Fruit fly (Drosophila melanogaster): ENCODE results near the gene CG5194.

CG5194 gene

DNA sequence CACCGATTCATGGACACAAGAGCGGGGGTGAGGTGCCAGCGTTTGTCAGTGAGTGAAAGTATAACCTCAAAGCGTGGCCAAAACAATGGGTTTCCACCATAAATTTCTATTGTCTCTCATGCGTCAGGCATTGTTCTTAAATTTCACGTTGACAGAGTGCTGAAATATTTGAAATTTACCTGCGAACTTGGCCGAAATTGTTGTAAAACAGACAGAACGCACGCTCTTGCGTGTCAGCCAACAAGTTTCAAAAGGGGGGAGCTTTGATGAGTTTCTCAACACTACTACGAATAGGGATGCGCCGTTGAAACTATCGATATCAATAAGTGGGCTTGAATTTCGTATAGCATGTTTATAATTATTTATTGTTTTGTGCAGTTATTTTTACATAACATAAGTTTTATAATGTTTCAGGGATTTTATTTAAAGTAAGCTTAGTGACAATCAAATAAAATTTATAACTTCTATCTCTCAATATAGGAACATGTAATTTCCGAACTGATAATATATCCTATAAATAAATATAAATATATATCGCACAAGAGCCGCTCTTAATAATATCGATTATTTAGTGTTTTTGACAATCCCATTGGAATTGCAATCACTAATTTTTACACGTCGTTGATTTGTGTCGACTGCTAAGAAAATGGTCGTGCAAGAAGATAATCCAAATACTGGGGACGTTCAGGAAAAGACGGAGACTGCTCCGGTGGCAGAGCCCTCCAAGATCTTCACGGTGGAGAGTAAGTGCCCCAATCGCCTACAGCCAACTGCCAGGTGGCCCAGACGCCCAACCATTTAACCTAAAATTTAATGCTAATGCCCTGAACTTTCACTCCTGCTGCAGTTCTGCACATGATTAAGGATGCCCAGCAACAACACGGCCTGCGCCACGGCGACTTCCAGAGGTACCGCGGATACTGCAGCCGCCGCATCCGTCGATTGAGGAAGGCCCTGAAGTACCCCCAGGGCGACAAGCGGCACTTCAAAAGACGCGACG lies 34.9 kb downstream of the CG5194 start, which contains the start of the genes pix and Srp68 (continued):
- TF ChIP-seq sna (GFP tag; IDR thresholded peaks at IDR 0.05; ENCODE audit: partially characterized antibody): peak; percentile 75
- TF ChIP-seq Poxn (GFP tag; IDR thresholded peaks at IDR 0.05): no peak
- no peak for TF ChIP-seq ham (GFP tag; IDR thresholded peaks at IDR 0.05)
- peak; percentile 78 for TF ChIP-seq CG30403 (GFP tag; optimal IDR thresholded peaks at IDR 0.05)
- TF ChIP-seq lov (optimal IDR thresholded peaks at IDR 0.05): no peak
- TF ChIP-seq lov (GFP tag; IDR thresholded peaks at IDR 0.05): no peak
- peak; percentile 80 for TF ChIP-seq CG14860 (GFP tag; IDR thresholded peaks at IDR 0.05; ENCODE audit: partially characterized antibody)
- no peak for TF ChIP-seq CG3838 (GFP tag; optimal IDR thresholded peaks at IDR 0.05)
- no peak for TF ChIP-seq grn (GFP tag; optimal IDR thresholded peaks at IDR 0.05)
- TF ChIP-seq Doc2 (GFP tag; IDR thresholded peaks at IDR 0.05): no peak
- 0 out of 2 replicates have a peak, but pooled peaks have one; percentile 14 for TF ChIP-seq CG32772 (GFP tag; IDR thresholded peaks at IDR 0.05)
- no peak for TF ChIP-seq CG10959 (GFP tag; IDR thresholded peaks at IDR 0.05)
- peak; percentile 32 for TF ChIP-seq CG4854 (GFP tag; optimal IDR thresholded peaks at IDR 0.05)
- 0 out of 2 replicates have a peak, but pooled peaks have one; percentile 68 for TF ChIP-seq CG2129 (GFP tag; IDR thresholded peaks at IDR 0.05; ENCODE audit: partially characterized antibody)
- TF ChIP-seq Ets97D (GFP tag; optimal IDR thresholded peaks at IDR 0.05): peak; percentile 41
- peak; percentile 47 for TF ChIP-seq CG16815 (GFP tag; optimal IDR thresholded peaks at IDR 0.05)
- TF ChIP-seq CG3847 (GFP tag; IDR thresholded peaks at IDR 0.05): peak; percentile 77
- peak; percentile 26 for TF ChIP-seq kah (GFP tag; optimal IDR thresholded peaks at IDR 0.05)
- no peak for TF ChIP-seq Kr (GFP tag; optimal IDR thresholded peaks at IDR 0.05)
- no peak for TF ChIP-seq oc (tag; optimal IDR thresholded peaks at IDR 0.05)
- no peak for TF ChIP-seq Vsx1 (GFP tag; optimal IDR thresholded peaks at IDR 0.05)
- TF ChIP-seq CG15601 (tag; optimal IDR thresholded peaks at IDR 0.05): peak; percentile 62
- TF ChIP-seq zen (tag; optimal IDR thresholded peaks at IDR 0.05): peak; percentile 47
- peak; percentile 37 for TF ChIP-seq CG4820 (GFP tag; optimal IDR thresholded peaks at IDR 0.05)
- TF ChIP-seq CG7745 (tag; optimal IDR thresholded peaks at IDR 0.05): no peak
- TF ChIP-seq CG12299 (tag; optimal IDR thresholded peaks at IDR 0.05): no peak
- peak in 1 of 2 experiments; percentile 36 for TF ChIP-seq bsh (GFP tag; optimal IDR thresholded peaks at IDR 0.05)
- peak; percentile 80 for TF ChIP-seq CG34224 (GFP tag; IDR thresholded peaks at IDR 0.05; ENCODE audit: partially characterized antibody)
- no peak for TF ChIP-seq seq (GFP tag; IDR thresholded peaks at IDR 0.05)
- no peak for TF ChIP-seq bowl (GFP tag; IDR thresholded peaks at IDR 0.05)
- peak; percentile 47; the same call in 2 of the 3 replicates for TF ChIP-seq croc (GFP tag; conservative IDR thresholded peaks at IDR 0.05)
- no peak for TF ChIP-seq Tbp (GFP tag; optimal IDR thresholded peaks at IDR 0.05)
- TF ChIP-seq pb (GFP tag; optimal IDR thresholded peaks at IDR 0.05): no peak
- peak; percentile 71 for TF ChIP-seq CG6765 (GFP tag; optimal IDR thresholded peaks at IDR 0.05)
- no peak for TF ChIP-seq CG11696 (GFP tag; IDR thresholded peaks at IDR 0.05)
- TF ChIP-seq prd (optimal IDR thresholded peaks at IDR 0.05): no peak
- peak; percentile 49 for TF ChIP-seq prd (GFP tag; IDR thresholded peaks at IDR 0.05)
- TF ChIP-seq CG7786 (GFP tag; optimal IDR thresholded peaks at IDR 0.05): peak; percentile 43
- TF ChIP-seq CG8290 (GFP tag; optimal IDR thresholded peaks at IDR 0.05): peak; percentile 53
- TF ChIP-seq CG8290 (tag; optimal IDR thresholded peaks at IDR 0.05): peak in 1 of 2 experiments; percentile 39
- peak; percentile 27 for TF ChIP-seq CG17359 (tag; optimal IDR thresholded peaks at IDR 0.05)
- TF ChIP-seq ab (GFP tag; optimal IDR thresholded peaks at IDR 0.05): no peak
- no peak for TF ChIP-seq CG1603 (tag; optimal IDR thresholded peaks at IDR 0.05)
- TF ChIP-seq pan (optimal IDR thresholded peaks at IDR 0.05): no peak
- TF ChIP-seq pan (GFP tag; optimal IDR thresholded peaks at IDR 0.05 in 1 of 2, IDR thresholded peaks at IDR 0.05 in 1 of 2): no peak
- TF ChIP-seq chm (GFP tag; IDR thresholded peaks at IDR 0.05): no peak
- TF ChIP-seq CG31365 (tag; optimal IDR thresholded peaks at IDR 0.05): no peak
- TF ChIP-seq Dad (GFP tag; optimal IDR thresholded peaks at IDR 0.05): peak; percentile 34
- no peak for TF ChIP-seq CG6854 (GFP tag; optimal IDR thresholded peaks at IDR 0.05)
- TF ChIP-seq stc (GFP tag; IDR thresholded peaks at IDR 0.05): no peak

Data from whole organism, embryonic.